Worm (Caenorhabditis elegans) whole organism, young adult: ENCODE measurements around the gene C16C8.16.
A peak's percentile ranks its signal among the peaks of the same experiment; 100 is the strongest.
"Not testable (repeated sequence)": the region's sequence is repeated elsewhere in the genome, so short reads cannot be mapped to it uniquely, and the experiment has no call there.

Experiments used
- C17E4.6 ChIP-seq: fragments of 200-800 bp; sonication (Bioruptor generic); IDR thresholded peaks from 2 replicates; pipeline ENCODE4 v1.3.6; 2022; ENCODE audit warnings: missing genetic modification reagents, missing genetic modification characterization, missing compliant biosample characterization
- D2030.7 ChIP-seq: fragments of 200-800 bp; sonication (Bioruptor generic); IDR thresholded peaks from 2 replicates; pipeline ENCODE4 v1.3.6; 2022; ENCODE audit warnings: missing genetic modification reagents, missing genetic modification characterization, missing compliant biosample characterization
- F49E8.2 ChIP-seq: sonication (generic microtip); optimal IDR thresholded peaks from 3 replicates; lab custom pipeline; 2017; ENCODE audit warnings: missing genetic modification characterization, mild to moderate bottlenecking, missing compliant biosample characterization, antibody characterized with exemption, moderate library complexity; ENCODE audit not compliant: insufficient read depth
- F57C9.4 ChIP-seq: sonication (generic microtip); optimal IDR thresholded peaks from 2 replicates; lab custom pipeline; 2017; ENCODE audit warnings: mild to moderate bottlenecking, missing genetic modification characterization, missing compliant biosample characterization
- aptf-2 ChIP-seq: fragments of 200-800 bp; sonication (Bioruptor generic); conservative IDR thresholded peaks from 2 replicates; pipeline ENCODE4 v1.3.6; 2022; ENCODE audit warnings: missing genetic modification reagents, missing genetic modification characterization, missing compliant biosample characterization
- cebp-2 ChIP-seq: fragments of 200-800 bp; sonication (Bioruptor generic); IDR thresholded peaks from 2 replicates; pipeline ENCODE4 v1.3.6; 2022; ENCODE audit warnings: missing genetic modification characterization, missing compliant biosample characterization
- ceh-27 ChIP-seq: fragments of 200-800 bp; sonication (Bioruptor generic); optimal IDR thresholded peaks from 2 replicates; lab custom pipeline; 2018; ENCODE audit warnings: mild to moderate bottlenecking, missing genetic modification characterization, moderate library complexity, missing compliant biosample characterization
- ceh-79 ChIP-seq: sonication (generic microtip); optimal IDR thresholded peaks from 2 replicates; lab custom pipeline; 2017; ENCODE audit warnings: mild to moderate bottlenecking, missing genetic modification characterization, missing compliant biosample characterization
- lsy-27 ChIP-seq: sonication (generic microtip); optimal IDR thresholded peaks from 2 replicates; lab custom pipeline; 2017; ENCODE audit warnings: missing genetic modification characterization, mild to moderate bottlenecking, missing compliant biosample characterization, antibody characterized with exemption, missing genotype, borderline replicate concordance; ENCODE audit not compliant: insufficient read depth
- madf-6 ChIP-seq: fragments of 200-800 bp; sonication (Bioruptor generic); IDR thresholded peaks from 2 replicates; pipeline ENCODE4 v1.3.6; 2022; ENCODE audit warnings: missing genetic modification reagents, missing genetic modification characterization, missing compliant biosample characterization
- nhr-90 ChIP-seq: sonication (generic microtip); optimal IDR thresholded peaks from 2 replicates; lab custom pipeline; 2016; ENCODE audit warnings: missing genotype, mild to moderate bottlenecking, missing genetic modification characterization, missing compliant biosample characterization
- rec-8 ChIP-seq, 2 experiments: sonication (generic microtip); optimal IDR thresholded peaks; 2 replicates each; lab custom pipeline; 2016; ENCODE audit warnings: mild to moderate bottlenecking in 2 of 2, missing genetic modification characterization in 2 of 2, missing genetic modification reagents in 2 of 2, missing genotype in 2 of 2, missing biosample characterization in 1 of 2, missing compliant biosample characterization in 1 of 2, moderate library complexity in 1 of 2
- somi-1 ChIP-seq: fragments of 200-800 bp; sonication (Bioruptor generic); optimal IDR thresholded peaks from 2 replicates; lab custom pipeline; 2018; ENCODE audit warnings: mild to moderate bottlenecking, missing genetic modification characterization, missing compliant biosample characterization
- xnd-1 ChIP-seq: sonication (generic microtip); optimal IDR thresholded peaks from 2 replicates; lab custom pipeline; 2016; ENCODE audit warnings: missing genotype, missing genetic modification reagents, missing genetic modification characterization, missing compliant biosample characterization
- zim-3 ChIP-seq: sonication (generic microtip); optimal IDR thresholded peaks from 2 replicates; lab custom pipeline; 2017; ENCODE audit warnings: mild to moderate bottlenecking, missing genetic modification characterization, moderate library complexity, missing compliant biosample characterization

The C16C8.16 gene

ce11 chrII:3482231-3482630 lies 36.7 kb downstream of the C16C8.16 start, which contains the start of gene smu-2 (continued):
- no peak for TF ChIP-seq F57C9.4
- peak; percentile 72 for TF ChIP-seq ceh-27 (GFP tag; lab: Kevin White, UChicago)
- peak; percentile 56 for TF ChIP-seq madf-6 (GFP tag; lab: Robert Waterston, UW)
- TF ChIP-seq zim-3 (tag; lab: Kevin White, UChicago) = no peak
- 0 out of 2 replicates have a peak, but pooled peaks have one; percentile 15 for TF ChIP-seq D2030.7 (GFP tag; lab: Robert Waterston, UW)
- TF ChIP-seq rec-8 (tag; optimal IDR thresholded peaks at IDR 0.05; lab: Kevin White, UChicago) = peak; percentile 14 to 34
- no peak for TF ChIP-seq cebp-2
- no peak for TF ChIP-seq C17E4.6 (GFP tag; lab: Robert Waterston, UW)
- no peak for TF ChIP-seq ceh-79 (tag; lab: Kevin White, UChicago)
- no peak for TF ChIP-seq xnd-1 (tag; lab: Kevin White, UChicago)
- TF ChIP-seq somi-1 = no peak
- TF ChIP-seq lsy-27 (tag; lab: Kevin White, UChicago) = no peak
- peak; percentile 66; the same call in 1 of the 2 replicates for TF ChIP-seq aptf-2 (GFP tag; lab: Robert Waterston, UW)

DNA sequence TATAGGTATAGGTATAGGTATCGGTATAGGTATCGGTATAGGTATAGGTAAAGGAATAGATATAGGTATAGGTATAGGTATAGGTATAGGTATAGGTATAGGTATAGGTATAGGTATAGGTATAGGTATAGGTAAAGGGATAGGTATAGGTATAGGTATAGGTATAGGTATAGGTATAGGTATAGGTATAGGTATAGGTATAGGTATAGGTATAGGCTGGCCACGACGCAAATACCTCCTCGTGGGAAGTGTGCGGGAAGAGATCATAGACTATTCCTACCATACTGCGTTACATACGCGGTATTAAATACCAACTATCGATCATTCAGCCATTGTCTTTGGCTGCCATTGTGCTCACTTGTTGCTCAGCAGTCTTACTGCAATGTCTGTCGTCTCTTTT lies 45.2 kb downstream of the C16C8.16 start, which contains the start of gene fbxb-112:
Gene fbxb-112 (plus strand): TSS at position 301 of the 400 bp plus-strand sequence.
- not testable (repeated sequence) for TF ChIP-seq C17E4.6 (GFP tag; lab: Robert Waterston, UW); nhr-90 (tag; lab: Kevin White, UChicago); F49E8.2
